Fruit fly (Drosophila melanogaster): ENCODE results near the gene Cdc5.

dm6 chr3L:366337-366736 is 5.2 kb upstream of the Cdc5 start, which contains the start of gene CG13884:
- TF ChIP-seq CG32006 (GFP tag; optimal IDR thresholded peaks at IDR 0.05) (no peak), Gug (GFP tag; IDR thresholded peaks at IDR 0.05) (no peak), Sox102F (GFP tag; optimal IDR thresholded peaks at IDR 0.05) (no peak), OdsH (GFP tag; optimal IDR thresholded peaks at IDR 0.05) (no peak)
